Worm (Caenorhabditis elegans): ENCODE data around the gene Y55B1BR.6.

- no peak for TF ChIP-seq snpc-4 (tag; optimal IDR thresholded peaks at IDR 0.05)
- TF ChIP-seq unc-39 (tag; optimal IDR thresholded peaks at IDR 0.05) = no peak
- TF ChIP-seq egl-27 (tag; optimal IDR thresholded peaks at IDR 0.05) = no peak
Observed at ce11 chrIII:481259-481658, 17.6 kb upstream of the Y55B1BR.6 start.

Data from whole organism, L4 larva.